Fruit fly (Drosophila melanogaster) whole organism, prepupa: ENCODE data around the gene Mrp4.

ENCODE experiments used
- Blimp-1 ChIP-seq: fragments of 200-800 bp; sonication (Bioruptor generic); optimal IDR thresholded peaks from 3 replicates; lab custom pipeline; 2017; ENCODE audit warnings: missing biosample characterization, missing genetic modification characterization, mild to moderate bottlenecking, moderate library complexity, missing genetic modification reagents
- CG10669 ChIP-seq: fragments of 200-800 bp; sonication (Bioruptor generic); optimal IDR thresholded peaks from 3 replicates; lab custom pipeline; 2018; ENCODE audit warnings: missing biosample characterization, mild to moderate bottlenecking, missing genetic modification characterization, moderate library complexity
- CG11294 ChIP-seq: fragments of 200-800 bp; sonication (Bioruptor generic); IDR thresholded peaks from 2 replicates; pipeline ENCODE4 v1.3.6; 2022; ENCODE audit warnings: missing biosample characterization, missing genetic modification characterization
- CG11762 ChIP-seq: fragments of 200-800 bp; sonication (Bioruptor generic); optimal IDR thresholded peaks from 3 replicates; lab custom pipeline; 2016; ENCODE audit warnings: missing biosample characterization, missing genetic modification characterization; ENCODE audit not compliant: insufficient read depth
- CG15336 ChIP-seq: fragments of 200-800 bp; sonication (Bioruptor generic); IDR thresholded peaks from 2 replicates; pipeline ENCODE4 v1.3.6; 2022; ENCODE audit warnings: missing biosample characterization, missing genetic modification characterization
- CG1621 ChIP-seq: fragments of 200-800 bp; sonication (Bioruptor generic); optimal IDR thresholded peaks from 3 replicates; lab custom pipeline; 2018; ENCODE audit warnings: missing biosample characterization, mild to moderate bottlenecking, missing genetic modification characterization
- CG16779 ChIP-seq: fragments of 200-800 bp; sonication (Bioruptor generic); optimal IDR thresholded peaks from 3 replicates; lab custom pipeline; 2017; ENCODE audit warnings: missing biosample characterization, mild to moderate bottlenecking, missing genetic modification characterization
- CG3032 ChIP-seq: fragments of 200-800 bp; optimal IDR thresholded peaks from 2 replicates; lab custom pipeline; 2019; ENCODE audit warnings: missing biosample characterization, mild to moderate bottlenecking, missing genetic modification characterization, moderate library complexity
- CG31627 ChIP-seq: fragments of 200-800 bp; sonication (Bioruptor generic); optimal IDR thresholded peaks from 3 replicates; lab custom pipeline; 2016; ENCODE audit warnings: missing biosample characterization, missing genetic modification characterization
- CG3919 ChIP-seq: fragments of 200-800 bp; sonication (Bioruptor generic); optimal IDR thresholded peaks from 3 replicates; lab custom pipeline; 2016; ENCODE audit warnings: missing biosample characterization, missing genetic modification characterization
- CG4318 ChIP-seq: fragments of 200-800 bp; sonication (Bioruptor generic); optimal IDR thresholded peaks from 3 replicates; lab custom pipeline; 2017; ENCODE audit warnings: missing biosample characterization, mild to moderate bottlenecking, missing genetic modification characterization
- CG6163 ChIP-seq: fragments of 200-800 bp; sonication (Bioruptor generic); IDR thresholded peaks from 3 replicates; pipeline ENCODE4 v1.3.6; 2022; ENCODE audit warnings: missing biosample characterization, missing genetic modification characterization
- CG6276 ChIP-seq: fragments of 200-800 bp; sonication (Bioruptor generic); optimal IDR thresholded peaks from 2 replicates; lab custom pipeline; 2017; ENCODE audit warnings: missing biosample characterization, mild to moderate bottlenecking, missing genetic modification characterization
- CG6792 ChIP-seq: fragments of 200-800 bp; sonication (Bioruptor generic); optimal IDR thresholded peaks from 3 replicates; lab custom pipeline; 2016; ENCODE audit warnings: missing biosample characterization, missing genetic modification characterization
- CG6808 ChIP-seq: fragments of 200-800 bp; sonication (Bioruptor generic); optimal IDR thresholded peaks from 3 replicates; lab custom pipeline; 2017; ENCODE audit warnings: missing biosample characterization, missing genetic modification characterization, mild to moderate bottlenecking, moderate library complexity, missing genetic modification reagents
- CG6854 ChIP-seq: fragments of 200-800 bp; sonication (Bioruptor generic); optimal IDR thresholded peaks from 2 replicates; lab custom pipeline; 2017; ENCODE audit warnings: missing biosample characterization, mild to moderate bottlenecking, missing genetic modification characterization
- CG7368 ChIP-seq: fragments of 200-800 bp; sonication (Bioruptor generic); optimal IDR thresholded peaks from 3 replicates; lab custom pipeline; 2016; ENCODE audit warnings: missing biosample characterization, missing genetic modification characterization
- CG8119 ChIP-seq: fragments of 200-800 bp; sonication (Bioruptor generic); IDR thresholded peaks from 3 replicates; pipeline ENCODE4 v1.3.6; 2022; ENCODE audit warnings: missing biosample characterization, missing genetic modification characterization
- CG8319 ChIP-seq: fragments of 200-800 bp; sonication (Bioruptor generic); optimal IDR thresholded peaks from 3 replicates; lab custom pipeline; 2016; ENCODE audit warnings: missing biosample characterization, missing genetic modification characterization
- CG8632 ChIP-seq: fragments of 200-800 bp; sonication (Bioruptor generic); optimal IDR thresholded peaks from 3 replicates; lab custom pipeline; 2016; ENCODE audit warnings: missing biosample characterization, missing genetic modification characterization
- CG9139 ChIP-seq: fragments of 200-800 bp; sonication (Bioruptor generic); optimal IDR thresholded peaks from 3 replicates; lab custom pipeline; 2017; ENCODE audit warnings: missing biosample characterization, mild to moderate bottlenecking, missing genetic modification characterization
- Eip75B ChIP-seq: fragments of 200-800 bp; sonication (Bioruptor generic); optimal IDR thresholded peaks from 3 replicates; lab custom pipeline; 2016; ENCODE audit warnings: missing biosample characterization, missing genetic modification characterization
- Eip78C ChIP-seq: fragments of 200-800 bp; sonication (Bioruptor generic); peaks from one replicate; lab custom pipeline; 2016; ENCODE audit warnings: missing biosample characterization, missing genetic modification characterization
- Eip93F ChIP-seq: fragments of 200-800 bp; sonication (Bioruptor generic); optimal IDR thresholded peaks from 2 replicates; lab custom pipeline; 2016; ENCODE audit warnings: missing biosample characterization, mild to moderate bottlenecking, missing genetic modification characterization
- Ets21C ChIP-seq: fragments of 200-800 bp; sonication (Bioruptor generic); optimal IDR thresholded peaks from 3 replicates; lab custom pipeline; 2016; ENCODE audit warnings: missing biosample characterization, missing genetic modification characterization
- Ets96B ChIP-seq: fragments of 200-800 bp; optimal IDR thresholded peaks from 2 replicates; lab custom pipeline; 2019; ENCODE audit warnings: missing biosample characterization, mild to moderate bottlenecking, missing genetic modification characterization, moderate library complexity
- Hr38 ChIP-seq: sonication (Bioruptor generic); optimal IDR thresholded peaks from 2 replicates; lab custom pipeline; 2016; ENCODE audit warnings: missing biosample characterization, missing genetic modification characterization
- Hr39 ChIP-seq: fragments of 200-800 bp; sonication (Bioruptor generic); optimal IDR thresholded peaks from 2 replicates; lab custom pipeline; 2016; ENCODE audit warnings: missing biosample characterization, missing genetic modification characterization
- Met ChIP-seq: fragments of 200-800 bp; sonication (Bioruptor generic); optimal IDR thresholded peaks from 3 replicates; lab custom pipeline; 2016; ENCODE audit warnings: missing biosample characterization, missing genetic modification characterization
- Smox ChIP-seq: fragments of 200-800 bp; sonication (Bioruptor generic); optimal IDR thresholded peaks from 3 replicates; lab custom pipeline; 2016; ENCODE audit warnings: missing biosample characterization, missing genetic modification characterization
- Sox102F ChIP-seq: fragments of 200-800 bp; sonication (Bioruptor generic); optimal IDR thresholded peaks from 2 replicates; lab custom pipeline; 2016; ENCODE audit warnings: missing biosample characterization, mild to moderate bottlenecking, missing genetic modification characterization
- Sox14 ChIP-seq: fragments of 200-800 bp; sonication (Bioruptor generic); optimal IDR thresholded peaks from 3 replicates; lab custom pipeline; 2016; ENCODE audit warnings: missing biosample characterization, missing genetic modification characterization
- Sox15 ChIP-seq: fragments of 200-800 bp; sonication (Bioruptor generic); optimal IDR thresholded peaks from 3 replicates; lab custom pipeline; 2016; ENCODE audit warnings: missing biosample characterization, missing genetic modification characterization
- achi ChIP-seq: fragments of 200-800 bp; sonication (Bioruptor generic); optimal IDR thresholded peaks from 3 replicates; lab custom pipeline; 2016; ENCODE audit warnings: missing biosample characterization, missing genetic modification characterization
- acj6 ChIP-seq: fragments of 200-800 bp; sonication (Bioruptor generic); optimal IDR thresholded peaks from 3 replicates; lab custom pipeline; 2016; ENCODE audit warnings: missing biosample characterization, missing genetic modification characterization
- cyc ChIP-seq: fragments of 200-800 bp; sonication (Bioruptor generic); optimal IDR thresholded peaks from 3 replicates; lab custom pipeline; 2016; ENCODE audit warnings: missing biosample characterization, missing genetic modification characterization
- dac ChIP-seq: fragments of 200-800 bp; sonication (Bioruptor generic); optimal IDR thresholded peaks from 2 replicates; lab custom pipeline; 2017; ENCODE audit warnings: missing biosample characterization, mild to moderate bottlenecking, missing genetic modification characterization
- eg ChIP-seq: fragments of 200-800 bp; sonication (Bioruptor generic); IDR thresholded peaks from 3 replicates; pipeline ENCODE4 v1.3.6; 2022; ENCODE audit warnings: missing biosample characterization, missing genetic modification characterization
- esn ChIP-seq: fragments of 200-800 bp; sonication (Bioruptor generic); optimal IDR thresholded peaks from 2 replicates; lab custom pipeline; 2016; ENCODE audit warnings: missing biosample characterization, mild to moderate bottlenecking, missing genetic modification characterization, moderate library complexity
- fd59A ChIP-seq: fragments of 200-800 bp; sonication (Bioruptor generic); optimal IDR thresholded peaks from 2 replicates; lab custom pipeline; 2017; ENCODE audit warnings: missing biosample characterization, mild to moderate bottlenecking, missing genetic modification characterization, missing genetic modification reagents
- fd85E ChIP-seq: fragments of 200-800 bp; sonication (Bioruptor generic); optimal IDR thresholded peaks from 3 replicates; lab custom pipeline; 2016; ENCODE audit warnings: missing biosample characterization, missing genetic modification characterization
- lz ChIP-seq: fragments of 200-800 bp; sonication (Bioruptor generic); optimal IDR thresholded peaks from 3 replicates; lab custom pipeline; 2016; ENCODE audit warnings: missing biosample characterization, missing genetic modification characterization
- net ChIP-seq: fragments of 200-800 bp; sonication (Bioruptor generic); optimal IDR thresholded peaks from 3 replicates; lab custom pipeline; 2016; ENCODE audit warnings: missing biosample characterization, missing genetic modification characterization
- pdm3 ChIP-seq: fragments of 200-800 bp; sonication (Bioruptor generic); optimal IDR thresholded peaks from 3 replicates; lab custom pipeline; 2016; ENCODE audit warnings: missing biosample characterization, missing genetic modification characterization
- salr ChIP-seq, 2 experiments: fragments of 200-800 bp; sonication (Bioruptor generic); optimal IDR thresholded peaks; 3 replicates each; lab custom pipeline; 2016 to 2018; ENCODE audit warnings: missing biosample characterization in 2 of 2, missing genetic modification characterization in 2 of 2, mild to moderate bottlenecking in 1 of 2
- spab ChIP-seq: fragments of 200-800 bp; sonication (Bioruptor generic); optimal IDR thresholded peaks from 2 replicates; lab custom pipeline; 2017; ENCODE audit warnings: missing biosample characterization, mild to moderate bottlenecking, missing genetic modification characterization, missing genetic modification reagents
- ss ChIP-seq, 2 experiments: fragments of 200-800 bp; sonication (Bioruptor generic); optimal IDR thresholded peaks; 2 replicates in 1 of 2; 3 replicates in 1 of 2; lab custom pipeline; 2017 to 2018; ENCODE audit warnings: mild to moderate bottlenecking in 2 of 2, missing biosample characterization in 2 of 2, missing genetic modification characterization in 2 of 2, moderate library complexity in 1 of 2
- svp ChIP-seq: fragments of 200-800 bp; sonication (Bioruptor generic); peaks from one replicate; lab custom pipeline; 2016; ENCODE audit warnings: missing biosample characterization, missing genetic modification characterization
- topi ChIP-seq: fragments of 200-800 bp; sonication (Bioruptor generic); optimal IDR thresholded peaks from 3 replicates; lab custom pipeline; 2016; ENCODE audit warnings: missing biosample characterization, missing genetic modification characterization
- vri ChIP-seq: fragments of 200-800 bp; sonication (Bioruptor generic); optimal IDR thresholded peaks from 3 replicates; lab custom pipeline; 2016; ENCODE audit warnings: missing biosample characterization, mild to moderate bottlenecking, missing genetic modification characterization

Gene Mrp4

DNA sequence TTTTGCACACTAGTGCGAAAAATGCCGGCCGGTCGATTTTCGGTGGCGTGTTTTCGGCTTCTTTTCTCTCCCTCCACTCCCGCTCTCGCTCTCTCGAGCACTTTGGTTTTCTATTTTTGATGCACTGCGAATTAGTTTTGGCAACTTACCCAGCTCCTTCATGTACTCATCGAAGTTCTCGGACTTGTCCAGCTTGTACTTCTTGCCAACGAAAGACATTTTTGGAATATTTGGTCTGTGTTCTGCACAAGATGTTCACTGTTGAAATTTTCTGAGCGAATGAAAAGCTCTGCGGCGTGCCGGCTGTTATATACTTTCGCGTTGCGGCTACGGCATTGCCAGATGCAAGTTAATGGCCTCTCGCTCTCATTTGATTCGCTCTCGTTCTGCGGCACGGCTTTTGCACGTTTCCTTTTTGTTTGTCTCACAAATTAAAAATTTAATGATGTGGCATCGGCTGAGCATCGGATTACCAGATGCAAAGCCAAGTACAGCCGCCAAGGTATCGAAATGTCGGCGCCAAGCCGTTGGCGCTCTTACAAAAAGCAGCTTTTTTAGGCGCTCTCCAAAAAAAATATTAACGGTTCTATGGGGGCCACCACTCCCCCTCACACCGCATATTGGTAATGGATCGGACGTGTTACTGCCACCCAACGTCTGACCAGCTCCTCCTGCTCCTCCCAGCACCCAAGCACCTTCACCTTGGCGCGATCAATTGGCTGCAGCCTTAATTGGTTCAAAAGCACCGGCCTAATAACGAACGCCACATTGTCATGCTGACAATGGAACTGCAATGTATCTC is 2.1 kb upstream of the Mrp4 start, which contains the start of the genes fabp and sea:
Gene fabp (minus strand): TSS at position 286 of the 802 bp plus-strand sequence.
Gene sea (minus strand): TSS at position 286 of the 802 bp plus-strand sequence.
- TF ChIP-seq salr (GFP tag; optimal IDR thresholded peaks at IDR 0.05; lab: Kevin White, UChicago) (peak in 1 of 2 experiments; percentile 9), CG3032 (peak; percentile 2), CG7368 (no peak), dac (GFP tag; lab: Kevin White, UChicago) (no peak), CG11762 (no peak), lz (GFP tag; lab: Kevin White, UChicago) (no peak), eg (peak; percentile 53; the same call in 1 of the 3 replicates), acj6 (GFP tag; lab: Kevin White, UChicago) (no peak), CG6792 (no peak), Eip78C (GFP tag; lab: Kevin White, UChicago) (peak; percentile 60), Hr39 (no peak), Hr38 (GFP tag; lab: Kevin White, UChicago) (no peak), Sox15 (GFP tag; lab: Kevin White, UChicago) (no peak), CG6163 (GFP tag; lab: Robert Waterston, UW) (peak; percentile 54; the same call in 1 of the 3 replicates), esn (peak; percentile 49), Eip75B (GFP tag; lab: Kevin White, UChicago) (peak; percentile 21), spab (no peak), CG6808 (GFP tag; lab: Kevin White, UChicago) (peak; percentile 44), CG8119 (GFP tag; lab: Robert Waterston, UW) (peak; percentile 50; the same call in 1 of the 3 replicates), fd59A (GFP tag; lab: Kevin White, UChicago) (no peak), ss (GFP tag; optimal IDR thresholded peaks at IDR 0.05; lab: Kevin White, UChicago) (peak; percentile 27 to 46), CG4318 (GFP tag; lab: Kevin White, UChicago) (no peak), topi (GFP tag; lab: Kevin White, UChicago) (peak; percentile 48), Sox14 (GFP tag; lab: Kevin White, UChicago) (no peak), CG6276 (GFP tag; lab: Kevin White, UChicago) (peak; percentile 39), CG10669 (GFP tag; lab: Kevin White, UChicago) (no peak), Sox102F (GFP tag; lab: Kevin White, UChicago) (peak; percentile 67), Met (GFP tag; lab: Kevin White, UChicago) (peak; percentile 6), CG16779 (peak; percentile 39), Blimp-1 (no peak), pdm3 (GFP tag; lab: Kevin White, UChicago) (peak; percentile 26), Ets21C (no peak), svp (GFP tag; lab: Kevin White, UChicago) (no peak), net (GFP tag; lab: Kevin White, UChicago) (peak; percentile 33), Eip93F (GFP tag; lab: Kevin White, UChicago) (no peak), CG11294 (GFP tag; lab: Robert Waterston, UW) (no peak), CG3919 (peak; percentile 50), CG15336 (peak; percentile 50; the same call in 1 of the 2 replicates), achi (peak; percentile 9), Smox (no peak), fd85E (GFP tag; lab: Kevin White, UChicago) (peak; percentile 46), CG31627 (no peak), CG8632 (no peak), CG6854 (GFP tag; lab: Kevin White, UChicago) (peak; percentile 42), cyc (GFP tag; lab: Kevin White, UChicago) (no peak), CG1621 (tag; lab: Kevin White, UChicago) (peak; percentile 13), CG9139 (peak; percentile 20), CG8319 (no peak), Ets96B (tag; lab: Kevin White, UChicago) (no peak), vri (GFP tag; lab: Kevin White, UChicago) (peak; percentile 66)
